Worm (Caenorhabditis elegans): ENCODE measurements around the gene C07E3.8.

DNA sequence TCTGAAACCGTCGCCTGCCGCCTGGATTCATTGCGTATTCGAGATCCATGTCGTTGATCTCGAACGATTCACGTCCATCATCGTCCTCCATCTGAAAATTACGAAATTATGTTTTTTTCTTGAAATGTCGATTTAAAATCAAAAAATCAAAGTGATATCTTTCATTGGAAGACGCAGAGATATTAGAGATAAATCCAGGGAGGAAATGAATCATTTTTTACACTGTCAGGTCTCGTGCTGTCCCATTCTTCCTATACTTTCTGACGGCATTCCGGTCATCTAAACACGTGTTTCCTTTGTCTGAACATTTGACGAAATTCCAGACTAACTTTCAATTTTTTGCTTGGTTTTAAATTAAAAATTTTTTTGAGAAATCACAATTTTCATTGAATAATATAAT lies 2.1 kb upstream of the C07E3.8 start, which contains the start of gene stip-1:
- TF ChIP-seq ZK546.5 (tag; optimal IDR thresholded peaks at IDR 0.05) (no peak), ceh-20 (GFP tag; IDR thresholded peaks at IDR 0.05) (no peak), ama-1 (optimal IDR thresholded peaks at IDR 0.05) (no peak), ceh-82 (tag; optimal IDR thresholded peaks at IDR 0.05) (no peak), R02D3.7 (tag; optimal IDR thresholded peaks at IDR 0.05) (no peak), ztf-7 (tag; optimal IDR thresholded peaks at IDR 0.05) (no peak), arid-1 (GFP tag; conservative IDR thresholded peaks at IDR 0.05) (no peak)
